Worm (Caenorhabditis elegans) whole organism, L4 larva: Measurements from ENCODE around the gene flp-27.

ENCODE experiments used
- F26F4.8 ChIP-seq: fragments of 200-800 bp; sonication (Bioruptor generic); conservative IDR thresholded peaks from 2 replicates; pipeline ENCODE4 v1.3.6; 2022; ENCODE audit warnings: missing genetic modification characterization, missing compliant biosample characterization
- R02D3.7 ChIP-seq: fragments of 150-350 bp; sonication (generic microtip); optimal IDR thresholded peaks from 3 replicates; lab custom pipeline; 2014; ENCODE audit warnings: missing biosample characterization, missing genetic modification characterization
- ZK337.2 ChIP-seq: fragments of 200-800 bp; sonication (Bioruptor generic); IDR thresholded peaks from 2 replicates; pipeline ENCODE4 v1.3.6; 2022; ENCODE audit warnings: missing genetic modification reagents, missing genetic modification characterization, missing compliant biosample characterization
- ceh-82 ChIP-seq: sonication (generic microtip); optimal IDR thresholded peaks from 2 replicates; lab custom pipeline; 2017; ENCODE audit warnings: missing biosample characterization, missing genetic modification characterization
- ces-1 ChIP-seq: fragments of 150-350 bp; sonication (generic microtip); optimal IDR thresholded peaks from 4 replicates; lab custom pipeline; 2014; ENCODE audit warnings: missing biosample characterization, missing genetic modification reagents, missing genetic modification characterization
- ctbp-1 ChIP-seq: fragments of 200-800 bp; sonication (Bioruptor generic); IDR thresholded peaks from 2 replicates; pipeline ENCODE4 v1.3.6; 2022; ENCODE audit warnings: missing genetic modification reagents, missing genetic modification characterization, missing compliant biosample characterization
- dmd-9 ChIP-seq: fragments of 200-800 bp; sonication (Bioruptor generic); IDR thresholded peaks from 2 replicates; pipeline ENCODE4 v1.3.6; 2022; ENCODE audit warnings: missing genetic modification reagents, missing genetic modification characterization, missing compliant biosample characterization
- dpl-1 ChIP-seq: fragments of 150-350 bp; optimal IDR thresholded peaks from 2 replicates; lab custom pipeline; 2014; ENCODE audit warnings: missing biosample characterization, missing genetic modification reagents, missing genetic modification characterization
- duxl-1 ChIP-seq: sonication (generic microtip); optimal IDR thresholded peaks from 2 replicates; lab custom pipeline; 2016; ENCODE audit warnings: mild to moderate bottlenecking, missing genetic modification characterization, moderate library complexity, missing compliant biosample characterization; ENCODE audit not compliant: poor library complexity
- dve-1 ChIP-seq: sonication (generic microtip); optimal IDR thresholded peaks from 2 replicates; lab custom pipeline; 2017; ENCODE audit warnings: antibody characterized with exemption, mild to moderate bottlenecking, missing genetic modification characterization, missing compliant biosample characterization; ENCODE audit not compliant: insufficient read depth
- fkh-10 ChIP-seq: fragments of 150-350 bp; optimal IDR thresholded peaks from 2 replicates; lab custom pipeline; 2014; ENCODE audit warnings: missing biosample characterization, missing genetic modification reagents, missing genetic modification characterization
- hlh-11 ChIP-seq: fragments of 200-800 bp; sonication (Bioruptor generic); optimal IDR thresholded peaks from 2 replicates; lab custom pipeline; 2018; ENCODE audit warnings: mild to moderate bottlenecking, missing genetic modification characterization, missing compliant biosample characterization
- hlh-30 ChIP-seq: sonication (generic microtip); optimal IDR thresholded peaks from 2 replicates; lab custom pipeline; 2017; ENCODE audit warnings: antibody characterized with exemption, mild to moderate bottlenecking, missing genetic modification characterization, missing compliant biosample characterization; ENCODE audit not compliant: insufficient read depth
- hmg-1.1 ChIP-seq: fragments of 200-800 bp; sonication (Bioruptor generic); IDR thresholded peaks from 2 replicates; pipeline ENCODE4 v1.3.6; 2022; ENCODE audit warnings: missing genetic modification reagents, missing genetic modification characterization, missing compliant biosample characterization
- jun-1 ChIP-seq: fragments of 150-350 bp; optimal IDR thresholded peaks from 2 replicates; lab custom pipeline; 2014; ENCODE audit warnings: missing biosample characterization, missing genetic modification reagents, missing genetic modification characterization
- lin-38 ChIP-seq: fragments of 200-800 bp; sonication (Bioruptor generic); IDR thresholded peaks from 2 replicates; pipeline ENCODE4 v1.3.6; 2022; ENCODE audit warnings: missing genetic modification reagents, missing genetic modification characterization, missing compliant biosample characterization
- lsy-2 ChIP-seq, 2 experiments: fragments of 150-350 bp in 1 of 2; sonication (generic microtip) in 1 of 2; optimal IDR thresholded peaks; 2 replicates each; lab custom pipeline; 2014 to 2017; ENCODE audit warnings: missing biosample characterization in 2 of 2, missing genetic modification characterization in 2 of 2
- mdl-1 ChIP-seq, 2 experiments: fragments of 150-350 bp in 1 of 2; sonication (generic microtip) in 1 of 2; optimal IDR thresholded peaks; 2 replicates each; lab custom pipeline; 2014 to 2017; ENCODE audit warnings: missing biosample characterization in 2 of 2, missing genetic modification characterization in 2 of 2
- mdt-29 ChIP-seq: fragments of 200-800 bp; sonication (Bioruptor generic); IDR thresholded peaks from 2 replicates; pipeline ENCODE4 v1.3.6; 2022; ENCODE audit warnings: missing genetic modification reagents, missing genetic modification characterization, missing compliant biosample characterization
- mes-2 ChIP-seq: sonication (generic microtip); optimal IDR thresholded peaks from 2 replicates; lab custom pipeline; 2016; ENCODE audit warnings: missing genotype, mild to moderate bottlenecking, missing genetic modification characterization, missing compliant biosample characterization; ENCODE audit not compliant: poor library complexity, severe bottlenecking
- mxl-3 ChIP-seq: fragments of 200-800 bp; sonication (Bioruptor generic); optimal IDR thresholded peaks from 2 replicates; lab custom pipeline; 2018; ENCODE audit warnings: mild to moderate bottlenecking, missing genetic modification characterization, missing compliant biosample characterization
- nhr-11 ChIP-seq: fragments of 150-350 bp; optimal IDR thresholded peaks from 2 replicates; lab custom pipeline; 2014; ENCODE audit warnings: missing biosample characterization, missing genetic modification characterization
- nhr-48 ChIP-seq: sonication (generic microtip); optimal IDR thresholded peaks from 2 replicates; lab custom pipeline; 2016; ENCODE audit warnings: mild to moderate bottlenecking, missing genetic modification characterization, missing compliant biosample characterization
- pha-4 ChIP-seq, 2 experiments: fragments of 150-350 bp in 1 of 2; fragments of 200-800 bp in 1 of 2; sonication (Bioruptor generic) in 1 of 2; IDR thresholded peaks in 1 of 2; optimal IDR thresholded peaks in 1 of 2; 2 replicates each; pipeline versions ENCODE4 v1.3.6 to Lab custom; 2014 to 2022; ENCODE audit warnings: missing genetic modification characterization in 2 of 2, missing genetic modification reagents in 2 of 2, missing biosample characterization in 1 of 2, missing compliant biosample characterization in 1 of 2
- php-3 ChIP-seq: fragments of 200-800 bp; sonication (Bioruptor generic); IDR thresholded peaks from 2 replicates; pipeline ENCODE4 v1.3.6; 2022; ENCODE audit warnings: missing genetic modification reagents, missing genetic modification characterization, missing compliant biosample characterization
- rbr-2 ChIP-seq: sonication (generic microtip); optimal IDR thresholded peaks from 2 replicates; lab custom pipeline; 2016; ENCODE audit warnings: missing genotype, missing genetic modification characterization, missing compliant biosample characterization
- set-16 ChIP-seq: fragments of 200-800 bp; sonication (Bioruptor generic); IDR thresholded peaks from 2 replicates; pipeline ENCODE4 v1.3.6; 2022; ENCODE audit warnings: missing genetic modification reagents, missing genetic modification characterization, missing compliant biosample characterization
- snpc-1.2 ChIP-seq: fragments of 200-800 bp; sonication (Bioruptor generic); IDR thresholded peaks from 2 replicates; pipeline ENCODE4 v1.3.6; 2022; ENCODE audit warnings: missing genetic modification reagents, missing genetic modification characterization, missing compliant biosample characterization
- spr-3 ChIP-seq: fragments of 200-800 bp; sonication (Bioruptor generic); optimal IDR thresholded peaks from 2 replicates; lab custom pipeline; 2018; ENCODE audit warnings: mild to moderate bottlenecking, missing genetic modification characterization, missing compliant biosample characterization
- tra-1 ChIP-seq: fragments of 200-800 bp; sonication (Bioruptor generic); IDR thresholded peaks from 2 replicates; pipeline ENCODE4 v1.3.6; 2022; ENCODE audit warnings: missing genetic modification reagents, missing genetic modification characterization, missing compliant biosample characterization
- unc-62 ChIP-seq, 3 experiments: fragments of 150-350 bp in 1 of 3; sonication (generic microtip); optimal IDR thresholded peaks in 2 of 3; peaks in 1 of 3; 1 replicate in 1 of 3; 2 replicates in 2 of 3; lab custom pipeline; 2014 to 2017; ENCODE audit warnings: missing biosample characterization in 3 of 3, missing genetic modification characterization in 3 of 3, missing genetic modification reagents in 3 of 3, missing genotype in 1 of 3
- zip-11 ChIP-seq: fragments of 200-800 bp; sonication (Bioruptor generic); IDR thresholded peaks from 2 replicates; pipeline ENCODE4 v1.3.6; 2022; ENCODE audit warnings: missing genetic modification characterization, missing compliant biosample characterization
- ztf-7 ChIP-seq: fragments of 150-350 bp; optimal IDR thresholded peaks from 2 replicates; lab custom pipeline; 2014; ENCODE audit warnings: missing biosample characterization, missing genetic modification characterization

Gene flp-27

DNA sequence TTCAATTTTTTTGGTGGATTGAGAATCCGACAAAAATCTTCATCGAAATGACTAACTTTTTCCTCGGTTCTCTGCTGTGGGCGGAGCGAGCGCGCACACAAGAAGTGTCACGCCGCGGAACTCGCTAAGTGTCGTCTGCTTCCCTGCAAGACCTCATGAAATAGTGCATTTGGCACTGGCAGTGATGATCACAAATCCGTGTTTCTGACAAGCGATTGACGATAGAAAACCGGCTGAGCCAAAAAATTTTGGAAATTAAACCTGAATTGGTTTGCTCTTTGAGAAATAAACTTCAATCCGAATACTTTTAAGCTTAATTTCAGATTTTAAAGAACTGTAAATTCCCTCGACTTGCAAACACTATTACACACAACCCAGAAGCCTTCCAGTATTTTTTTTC lies 20.7 kb downstream of the flp-27 start (continued):
- TF ChIP-seq unc-62 (GFP tag; optimal IDR thresholded peaks at IDR 0.05 in 1 of 2; lab: Kevin White, UChicago) (peak in 1 of 2 experiments; percentile 59), unc-62 (tag; optimal IDR thresholded peaks at IDR 0.05; lab: Kevin White, UChicago) (no peak), dpl-1 (peak; percentile 31), lin-38 (GFP tag; lab: Robert Waterston, UW) (peak; percentile 57), nhr-11 (peak; percentile 0), jun-1 (peak; percentile 30), php-3 (GFP tag; lab: Robert Waterston, UW) (peak; percentile 45; the same call in 1 of the 2 replicates), pha-4 (GFP tag; IDR thresholded peaks at IDR 0.05; lab: Robert Waterston, UW) (no peak), pha-4 (tag; optimal IDR thresholded peaks at IDR 0.05; lab: Kevin White, UChicago) (no peak), rbr-2 (tag; lab: Kevin White, UChicago) (peak; percentile 59)

DNA sequence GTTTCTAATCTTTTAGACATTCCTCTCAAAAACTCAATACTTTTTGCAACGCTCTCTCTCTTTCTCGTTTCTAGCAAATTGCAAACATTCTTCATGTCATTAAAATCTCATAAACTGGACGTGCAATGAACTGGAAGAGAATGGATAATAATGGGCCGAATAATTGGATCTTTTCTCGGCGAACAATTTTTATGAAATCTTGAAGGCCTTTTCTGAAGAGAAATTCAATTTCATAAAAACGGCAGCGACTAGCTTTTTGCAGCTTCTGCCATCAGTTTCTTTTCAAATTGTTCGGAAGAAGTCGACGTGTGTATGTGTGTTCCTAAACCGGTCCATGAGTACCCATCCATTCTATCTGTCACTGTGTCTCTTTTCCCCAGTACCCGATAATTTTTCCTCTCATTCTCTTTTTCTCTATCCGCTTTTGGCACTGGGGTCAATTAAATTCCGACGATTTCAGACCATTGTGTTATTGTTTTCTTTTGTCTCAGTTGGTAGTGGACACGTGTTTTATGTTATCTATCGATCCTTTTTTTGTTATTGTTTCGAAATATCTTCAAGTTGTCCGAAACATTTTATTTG lies 21.9 kb downstream of the flp-27 start:
- TF ChIP-seq F26F4.8 (GFP tag; lab: Robert Waterston, UW): no peak
- TF ChIP-seq ztf-7 (tag; lab: Kevin White, UChicago): no peak
- peak; percentile 0 for TF ChIP-seq dve-1 (tag; lab: Kevin White, UChicago)
- TF ChIP-seq mes-2: peak; percentile 2
- TF ChIP-seq unc-62 (GFP tag; optimal IDR thresholded peaks at IDR 0.05 in 1 of 2; lab: Kevin White, UChicago): peak in 1 of 2 experiments; percentile 44
- TF ChIP-seq unc-62 (tag; optimal IDR thresholded peaks at IDR 0.05; lab: Kevin White, UChicago): no peak
- no peak for TF ChIP-seq R02D3.7 (tag; lab: Kevin White, UChicago)
- TF ChIP-seq nhr-48 (tag; lab: Kevin White, UChicago): peak; percentile 59
- TF ChIP-seq mdl-1 (tag; optimal IDR thresholded peaks at IDR 0.05; lab: Kevin White, UChicago): peak in 1 of 2 experiments; percentile 38
- peak; percentile 3 for TF ChIP-seq dpl-1
- no peak for TF ChIP-seq zip-11 (GFP tag; lab: Robert Waterston, UW)
- TF ChIP-seq hlh-11: peak; percentile 14
- TF ChIP-seq, all 104 proteins: peak for 7

DNA sequence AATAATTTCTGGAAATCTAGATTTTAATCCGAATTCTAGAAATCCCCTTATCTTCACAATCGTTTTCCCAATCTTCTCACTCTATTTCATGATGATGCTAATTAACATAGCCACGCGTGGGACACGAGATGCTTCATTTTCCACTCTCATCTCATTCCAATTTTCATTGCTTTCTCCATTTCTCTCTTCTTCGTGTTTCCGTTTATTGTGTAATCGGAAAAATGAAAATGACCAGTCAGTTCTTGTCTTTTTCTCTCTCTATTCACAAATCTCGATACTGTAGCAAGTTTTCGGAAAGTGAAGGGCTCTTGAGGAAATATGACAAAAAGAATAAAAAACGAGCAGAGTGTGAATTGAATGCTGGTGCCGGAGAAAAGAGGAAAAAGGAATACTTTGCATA lies 23.7 kb downstream of the flp-27 start:
- no peak for TF ChIP-seq snpc-1.2 (GFP tag; lab: Robert Waterston, UW)
- TF ChIP-seq F26F4.8 (GFP tag; lab: Robert Waterston, UW): no peak
- peak; percentile 27 for TF ChIP-seq mxl-3 (GFP tag; lab: Kevin White, UChicago)
- TF ChIP-seq lsy-2 (tag; optimal IDR thresholded peaks at IDR 0.05; lab: Kevin White, UChicago): peak in 1 of 2 experiments; percentile 14
- TF ChIP-seq hlh-30: peak; percentile 25

DNA sequence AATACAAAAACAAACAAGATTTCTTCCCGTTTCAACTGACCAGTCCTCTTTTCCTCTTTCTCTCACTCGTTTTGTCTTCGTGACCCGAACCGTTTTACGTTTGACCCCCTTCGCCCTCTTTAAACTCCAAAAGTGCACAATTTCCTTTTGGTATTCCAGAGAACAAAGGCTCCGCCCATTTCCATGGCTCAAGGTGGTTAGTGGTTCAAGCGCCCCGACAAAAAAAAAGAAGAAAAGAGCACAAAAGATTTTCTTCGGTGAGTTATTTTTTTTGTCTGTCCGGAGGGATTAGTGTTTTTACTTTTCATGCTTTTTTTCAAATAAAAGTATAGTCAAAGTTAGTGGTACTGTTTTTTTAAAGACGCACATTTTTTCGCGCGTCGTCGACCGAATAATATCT lies 26.7 kb downstream of the flp-27 start, which contains the start of gene osta-2:
TSS of gene osta-2 (plus strand) at position 160 of the 400 bp plus-strand sequence.
- TF ChIP-seq tra-1 (GFP tag; lab: Robert Waterston, UW) (no peak), fkh-10 (GFP tag; lab: Kevin White, UChicago) (peak; percentile 5), spr-3 (no peak), set-16 (no peak), unc-62 (GFP tag; optimal IDR thresholded peaks at IDR 0.05 in 1 of 2; lab: Kevin White, UChicago) (peak in 1 of 2 experiments; percentile 92), unc-62 (tag; optimal IDR thresholded peaks at IDR 0.05; lab: Kevin White, UChicago) (no peak)
- TF ChIP-seq, all 104 proteins: peak for 2

DNA sequence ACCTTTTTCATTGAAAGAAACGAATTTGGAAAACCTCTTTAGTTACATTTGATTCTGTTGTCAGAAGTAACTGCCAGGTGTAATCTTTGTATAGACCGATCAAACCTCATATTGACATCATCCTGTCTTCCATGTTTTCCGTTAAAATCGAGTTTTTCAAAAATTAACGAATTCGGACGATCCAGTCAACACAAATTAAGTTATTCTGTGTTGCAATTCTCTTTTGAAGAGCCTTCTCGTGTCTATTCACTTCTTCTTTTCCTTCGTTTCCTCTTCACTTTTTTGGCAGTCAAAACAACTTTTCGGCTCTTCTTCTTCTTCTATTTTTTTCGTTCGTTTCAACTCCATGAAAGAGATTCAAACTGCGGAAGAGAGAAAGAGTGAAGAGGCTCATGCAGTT lies 27.4 kb downstream of the flp-27 start:
- TF ChIP-seq ZK337.2 (GFP tag; lab: Robert Waterston, UW) (no peak), mdt-29 (GFP tag; lab: Robert Waterston, UW) (no peak), ces-1 (GFP tag; lab: Kevin White, UChicago) (peak; percentile 81), fkh-10 (GFP tag; lab: Kevin White, UChicago) (peak; percentile 82), dmd-9 (no peak), duxl-1 (tag; lab: Kevin White, UChicago) (no peak), dpl-1 (no peak), hmg-1.1 (GFP tag; lab: Robert Waterston, UW) (0 out of 2 replicates have a peak, but pooled peaks have one; percentile 24), rbr-2 (tag; lab: Kevin White, UChicago) (peak; percentile 18), ceh-82 (no peak), ctbp-1 (GFP tag; lab: Robert Waterston, UW) (peak; percentile 48), unc-62 (GFP tag; optimal IDR thresholded peaks at IDR 0.05 in 1 of 2; lab: Kevin White, UChicago) (peak in 1 of 2 experiments; percentile 85), unc-62 (tag; optimal IDR thresholded peaks at IDR 0.05; lab: Kevin White, UChicago) (no peak)
- TF ChIP-seq, all 104 proteins: peak for 6
